Worm (Caenorhabditis elegans) whole organism, L1 larva: ENCODE measurements around the gene ZK1251.3.

Source experiments
- C04F5.9 ChIP-seq: sonication (generic microtip); optimal IDR thresholded peaks from 2 replicates; lab custom pipeline; 2016; ENCODE audit warnings: missing genetic modification characterization, missing compliant biosample characterization
- aly-2 ChIP-seq: fragments of 150-350 bp; optimal IDR thresholded peaks from 2 replicates; lab custom pipeline; 2014; ENCODE audit warnings: missing biosample characterization, missing genetic modification characterization
- egl-27 ChIP-seq, 2 experiments: fragments of 150-350 bp in 1 of 2; sonication (generic microtip); optimal IDR thresholded peaks; 3 replicates each; lab custom pipeline; 2017 to 2018; ENCODE audit warnings: missing biosample characterization in 2 of 2, missing genetic modification characterization in 2 of 2, missing genetic modification reagents in 2 of 2
- hlh-17 ChIP-seq: fragments of 200-800 bp; sonication (Bioruptor generic); optimal IDR thresholded peaks from 2 replicates; lab custom pipeline; 2018; ENCODE audit warnings: missing genetic modification characterization, mild to moderate bottlenecking, missing compliant biosample characterization, moderate library complexity, borderline replicate concordance
- mdl-1 ChIP-seq, 2 experiments: fragments of 150-350 bp; optimal IDR thresholded peaks; 2 replicates each; lab custom pipeline; 2014 to 2017; ENCODE audit warnings: missing biosample characterization in 2 of 2, missing genetic modification characterization in 2 of 2, inconsistent platforms in 1 of 2
- mef-2 ChIP-seq: fragments of 150-350 bp; optimal IDR thresholded peaks from 2 replicates; lab custom pipeline; 2014; ENCODE audit warnings: missing biosample characterization, missing genetic modification characterization
- mep-1 ChIP-seq: fragments of 150-350 bp; optimal IDR thresholded peaks from 2 replicates; lab custom pipeline; 2014; ENCODE audit warnings: missing biosample characterization, missing genetic modification characterization
- nhr-11 ChIP-seq: fragments of 150-350 bp; optimal IDR thresholded peaks from 2 replicates; lab custom pipeline; 2014; ENCODE audit warnings: missing biosample characterization, missing genetic modification characterization
- nhr-12 ChIP-seq: sonication (generic microtip); optimal IDR thresholded peaks from 2 replicates; lab custom pipeline; 2017; ENCODE audit warnings: missing biosample characterization, missing genetic modification characterization

DNA sequence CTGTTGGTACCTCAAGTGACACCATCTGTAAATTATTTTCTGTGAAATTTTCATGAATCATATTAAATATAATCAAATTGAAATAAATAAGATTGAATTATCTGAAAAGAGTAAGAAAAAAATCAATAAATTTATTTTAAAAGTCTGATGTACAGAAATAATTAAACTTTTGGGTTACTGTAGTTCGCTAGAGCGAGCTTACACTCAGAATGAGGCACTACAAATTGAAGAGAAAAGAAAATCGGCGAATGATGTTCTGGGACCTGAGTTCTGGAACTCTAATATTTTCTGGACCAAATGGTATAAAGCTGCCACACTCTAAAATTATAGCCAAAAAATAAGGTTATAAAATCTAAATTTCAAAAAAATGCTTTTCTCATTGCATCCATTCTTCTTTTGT is 50.4 kb downstream of the ZK1251.3 start:
- TF ChIP-seq mef-2 (no peak), mdl-1 (tag; optimal IDR thresholded peaks at IDR 0.05; lab: Kevin White, UChicago) (no peak), aly-2 (tag; lab: Kevin White, UChicago) (no peak), C04F5.9 (tag; lab: Kevin White, UChicago) (no peak), hlh-17 (no peak), nhr-11 (tag; lab: Kevin White, UChicago) (no peak), egl-27 (tag; optimal IDR thresholded peaks at IDR 0.05; lab: Kevin White, UChicago) (no peak), nhr-12 (tag; lab: Kevin White, UChicago) (no peak), mep-1 (no peak)
